Fruit fly (Drosophila melanogaster): ENCODE measurements around the gene Afti.

dm6 chr3R:14332735-14333134, 6.2 kb upstream of the Afti start:
- TF ChIP-seq foxo (GFP tag; optimal IDR thresholded peaks at IDR 0.05) (no peak), psq (GFP tag; optimal IDR thresholded peaks at IDR 0.05) (no peak), lola (GFP tag; optimal IDR thresholded peaks at IDR 0.05) (no peak), pan (optimal IDR thresholded peaks at IDR 0.05) (no peak), Hnf4 (GFP tag; optimal IDR thresholded peaks at IDR 0.05) (no peak), brk (GFP tag; optimal IDR thresholded peaks at IDR 0.05) (no peak), N (GFP tag; optimal IDR thresholded peaks at IDR 0.05) (no peak), Dif (GFP tag; optimal IDR thresholded peaks at IDR 0.05; ENCODE audit: partially characterized antibody) (no peak), usp (GFP tag; optimal IDR thresholded peaks at IDR 0.05) (no peak), h (GFP tag; optimal IDR thresholded peaks at IDR 0.05) (no peak)
